Fruit fly (Drosophila melanogaster) whole organism, wandering third instar larva: Measurements from ENCODE around the gene euc.

ENCODE experiments used
- CG9705 ChIP-seq: fragments of 200-800 bp; sonication (Bioruptor generic); optimal IDR thresholded peaks from 2 replicates; lab custom pipeline; 2018; ENCODE audit warnings: missing biosample characterization, mild to moderate bottlenecking, missing genetic modification characterization
- Dfd ChIP-seq: fragments of >200 bp; optimal IDR thresholded peaks from 2 replicates; lab custom pipeline; 2017; ENCODE audit warnings: missing biosample characterization, missing genetic modification characterization
- Myc ChIP-seq: fragments of >200 bp; optimal IDR thresholded peaks from 2 replicates; lab custom pipeline; 2017
- foxo ChIP-seq, 2 experiments: fragments of 200-800 bp; sonication (Bioruptor generic); optimal IDR thresholded peaks; 2 replicates in 1 of 2; 3 replicates in 1 of 2; lab custom pipeline; 2016 to 2017; ENCODE audit warnings: missing biosample characterization in 2 of 2, missing genetic modification characterization in 2 of 2
- h ChIP-seq: fragments of 200-800 bp; sonication (Bioruptor generic); optimal IDR thresholded peaks from 3 replicates; lab custom pipeline; 2016; ENCODE audit warnings: missing biosample characterization, mild to moderate bottlenecking, missing genetic modification characterization
- psq ChIP-seq: fragments of 200-800 bp; sonication (Bioruptor generic); optimal IDR thresholded peaks from 3 replicates; lab custom pipeline; 2017; ENCODE audit warnings: missing biosample characterization, mild to moderate bottlenecking, missing genetic modification characterization, moderate library complexity

dm6 chr3R:19027165-19027564 is 48.6 kb upstream of the euc start, which contains the start of gene NP15.6:
- TF ChIP-seq CG9705 (GFP tag; lab: Kevin White, UChicago) (no peak), Myc (lab: Kevin White, UChicago) (no peak), psq (GFP tag; lab: Kevin White, UChicago) (no peak), foxo (GFP tag; optimal IDR thresholded peaks at IDR 0.05; lab: Kevin White, UChicago) (no peak), h (GFP tag; lab: Kevin White, UChicago) (no peak), Dfd (GFP tag; lab: Kevin White, UChicago) (no peak)
